Fruit fly (Drosophila melanogaster): ENCODE data around the gene Tango14.
A peak's percentile ranks its signal among the peaks of the same experiment; 100 is the strongest.

Tango14 gene

DNA sequence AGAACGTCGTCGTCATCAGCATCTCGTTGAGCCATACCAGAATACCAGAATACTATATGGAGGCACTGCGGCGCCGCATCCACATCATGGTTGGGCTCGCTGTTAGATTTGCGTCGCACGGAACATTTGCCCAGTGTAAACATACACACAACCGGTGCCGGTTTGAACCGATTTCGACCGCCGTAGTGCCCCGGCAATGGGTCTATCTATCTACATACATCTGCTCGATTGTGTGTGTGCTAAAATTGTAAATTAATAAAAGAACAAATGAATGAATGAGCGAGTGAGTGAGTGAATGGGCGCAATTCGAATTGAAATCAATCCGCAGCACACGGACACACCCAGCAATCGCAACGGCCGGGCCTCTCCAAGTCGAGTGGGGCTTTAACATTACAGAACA is 33.0 kb upstream of the Tango14 start (continued):
- TF ChIP-seq CG12659 (GFP tag; optimal IDR thresholded peaks at IDR 0.05) (peak; percentile 13), lbe (GFP tag; optimal IDR thresholded peaks at IDR 0.05) (no peak), Drgx (GFP tag; IDR thresholded peaks at IDR 0.05) (0 out of 2 replicates have a peak, but pooled peaks have one; percentile 16), CG12071 (GFP tag; optimal IDR thresholded peaks at IDR 0.05) (peak; percentile 3), Ets65A (GFP tag) (peak; percentile 16), jigr1 (GFP tag; IDR thresholded peaks at IDR 0.05) (no peak), sug (tag; optimal IDR thresholded peaks at IDR 0.05) (peak; percentile 88), CrebB (tag; optimal IDR thresholded peaks at IDR 0.05) (peak; percentile 43), CG8089 (GFP tag; optimal IDR thresholded peaks at IDR 0.05) (no peak), lab (GFP tag; optimal IDR thresholded peaks at IDR 0.05) (peak; percentile 22), mirr (GFP tag; optimal IDR thresholded peaks at IDR 0.05) (peak; percentile 69), CG10543 (GFP tag; optimal IDR thresholded peaks at IDR 0.05) (peak; percentile 77), exex (tag; optimal IDR thresholded peaks at IDR 0.05) (peak; percentile 53)

- TF ChIP-seq Ptx1 (GFP tag; IDR thresholded peaks at IDR 0.05) (no peak), grn (GFP tag; optimal IDR thresholded peaks at IDR 0.05) (peak; percentile 26), CG15269 (tag; optimal IDR thresholded peaks at IDR 0.05) (no peak), sd (tag; optimal IDR thresholded peaks at IDR 0.05) (peak; percentile 12), CG8944 (GFP tag; optimal IDR thresholded peaks at IDR 0.05) (no peak), Hr3 (GFP tag; optimal IDR thresholded peaks at IDR 0.05) (no peak), Usf (GFP tag; optimal IDR thresholded peaks at IDR 0.05) (no peak), Pdp1 (GFP tag; optimal IDR thresholded peaks at IDR 0.05) (peak in 1 of 2 experiments; percentile 75), CG7556 (GFP tag; optimal IDR thresholded peaks at IDR 0.05) (no peak), zen (tag; optimal IDR thresholded peaks at IDR 0.05) (no peak), Hand (GFP tag; optimal IDR thresholded peaks at IDR 0.05) (no peak), h (optimal IDR thresholded peaks at IDR 0.05) (no peak)
Measured at dm6 chr2L:1126527-1126926, 31.9 kb upstream of the Tango14 start.

DNA sequence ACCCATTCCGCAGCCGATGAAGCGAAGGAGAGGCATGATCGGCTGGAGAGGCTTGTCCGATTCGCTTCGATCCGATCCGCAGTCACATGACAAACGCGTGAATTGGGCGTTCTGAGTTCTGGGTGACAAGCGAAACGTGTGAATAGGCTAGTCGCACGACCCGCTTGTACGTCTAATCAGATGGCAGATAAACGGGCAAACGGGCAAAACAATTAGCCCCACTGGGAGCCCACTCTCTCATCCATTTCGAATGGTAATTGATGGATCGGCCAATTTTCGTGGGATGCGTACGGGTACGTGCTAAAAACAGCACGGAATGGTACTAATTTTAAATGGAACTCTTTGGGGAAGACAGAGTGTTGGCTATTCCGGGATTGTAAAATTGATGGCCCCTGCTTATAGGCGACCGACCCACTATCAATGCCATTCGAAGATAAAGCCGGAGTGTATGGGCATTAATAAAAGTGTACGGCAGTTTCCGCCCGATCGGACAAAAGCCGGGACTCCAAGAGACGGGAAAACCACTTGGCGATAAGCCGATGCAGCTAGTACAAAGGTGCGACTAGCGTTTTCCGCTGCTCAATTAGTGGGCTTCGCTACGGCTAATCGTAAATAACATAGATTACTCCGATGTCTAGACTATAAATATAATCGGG is 30.9 kb upstream of the Tango14 start:
- TF ChIP-seq CG15696 (tag; optimal IDR thresholded peaks at IDR 0.05) = no peak
- TF ChIP-seq pan (optimal IDR thresholded peaks at IDR 0.05) = no peak
- no peak for TF ChIP-seq pan (GFP tag; optimal IDR thresholded peaks at IDR 0.05 in 1 of 2, IDR thresholded peaks at IDR 0.05 in 1 of 2)
- no peak for TF ChIP-seq zfh1 (GFP tag; IDR thresholded peaks at IDR 0.05)
- peak; percentile 99 for TF ChIP-seq cwo (GFP tag; optimal IDR thresholded peaks at IDR 0.05)
- no peak for TF ChIP-seq CG4707 (GFP tag; optimal IDR thresholded peaks at IDR 0.05)
- no peak for TF ChIP-seq hb (GFP tag; IDR thresholded peaks at IDR 0.05; ENCODE audit: partially characterized antibody)
- no peak for TF ChIP-seq CG3281 (GFP tag; optimal IDR thresholded peaks at IDR 0.05)
- TF ChIP-seq tna (GFP tag; IDR thresholded peaks at IDR 0.05; ENCODE audit: partially characterized antibody) = no peak
- no peak for TF ChIP-seq CG34224 (GFP tag; IDR thresholded peaks at IDR 0.05; ENCODE audit: partially characterized antibody)
- TF ChIP-seq CG18599 (GFP tag; optimal IDR thresholded peaks at IDR 0.05) = peak; percentile 12
- TF ChIP-seq CG3995 (GFP tag; optimal IDR thresholded peaks at IDR 0.05) = no peak
- TF ChIP-seq dysf (GFP tag; IDR thresholded peaks at IDR 0.05) = 0 out of 3 replicates have a peak, but pooled peaks have one; percentile 16
- no peak for TF ChIP-seq ato (GFP tag; IDR thresholded peaks at IDR 0.05; ENCODE audit: partially characterized antibody)
- no peak for TF ChIP-seq Eip74EF (GFP tag; optimal IDR thresholded peaks at IDR 0.05)
- no peak for TF ChIP-seq CG17359 (tag; optimal IDR thresholded peaks at IDR 0.05)
- TF ChIP-seq grn (GFP tag; optimal IDR thresholded peaks at IDR 0.05) = peak; percentile 60
- TF ChIP-seq Hey (tag; optimal IDR thresholded peaks at IDR 0.05) = no peak
- TF ChIP-seq kay (GFP tag; optimal IDR thresholded peaks at IDR 0.05) = no peak
- no peak for TF ChIP-seq CG6791 (GFP tag; IDR thresholded peaks at IDR 0.05; ENCODE audit: partially characterized antibody)
- TF ChIP-seq CG30431 (GFP tag; optimal IDR thresholded peaks at IDR 0.05) = no peak
- no peak for TF ChIP-seq sim (GFP tag; IDR thresholded peaks at IDR 0.05)
- TF ChIP-seq onecut (GFP tag; IDR thresholded peaks at IDR 0.05) = no peak
- no peak for TF ChIP-seq Xbp1 (GFP tag; optimal IDR thresholded peaks at IDR 0.05)
- TF ChIP-seq lab (GFP tag; optimal IDR thresholded peaks at IDR 0.05) = peak; percentile 76
